Fruit fly (Drosophila melanogaster) whole organism, embryonic: ENCODE data around the gene aop.
A peak's percentile ranks its signal among the peaks of the same experiment; 100 is the strongest.

Experiments used
- Abd-B ChIP-seq: fragments of 200-800 bp; sonication (Bioruptor generic); optimal IDR thresholded peaks from 2 replicates; lab custom pipeline; 2018; ENCODE audit warnings: missing biosample characterization, mild to moderate bottlenecking, missing genetic modification characterization, moderate library complexity
- CG10274 ChIP-seq: fragments of 200-800 bp; sonication (Bioruptor generic); optimal IDR thresholded peaks from 3 replicates; lab custom pipeline; 2017; ENCODE audit warnings: missing biosample characterization, mild to moderate bottlenecking, missing genetic modification characterization
- CG11093 ChIP-seq: fragments of 200-800 bp; sonication (Bioruptor generic); IDR thresholded peaks from 3 replicates; pipeline ENCODE4 v1.3.6; 2022; ENCODE audit warnings: missing biosample characterization, missing genetic modification characterization
- CG11456 ChIP-seq: fragments of 200-800 bp; sonication (Bioruptor generic); IDR thresholded peaks from 3 replicates; pipeline ENCODE4 v1.3.6; 2022; ENCODE audit warnings: missing biosample characterization, missing genetic modification characterization
- CG12071 ChIP-seq: fragments of 200-800 bp; sonication (Bioruptor generic); optimal IDR thresholded peaks from 3 replicates; lab custom pipeline; 2018; ENCODE audit warnings: missing biosample characterization, mild to moderate bottlenecking, missing genetic modification characterization
- CG12155 ChIP-seq: fragments of 200-800 bp; sonication (Bioruptor generic); optimal IDR thresholded peaks from 3 replicates; lab custom pipeline; 2016; ENCODE audit warnings: missing biosample characterization, missing genetic modification characterization
- CG12769 ChIP-seq: fragments of 200-800 bp; sonication (Bioruptor generic); optimal IDR thresholded peaks from 2 replicates; lab custom pipeline; 2019; ENCODE audit warnings: missing biosample characterization, mild to moderate bottlenecking, missing genetic modification characterization, moderate library complexity
- CG13287 ChIP-seq: fragments of 200-800 bp; sonication (Bioruptor generic); IDR thresholded peaks from 2 replicates; pipeline ENCODE4 v1.3.6; 2022; ENCODE audit warnings: missing biosample characterization, missing genetic modification characterization; ENCODE audit not compliant: partially characterized antibody
- CG13775 ChIP-seq: fragments of 200-800 bp; sonication (Bioruptor generic); optimal IDR thresholded peaks from 3 replicates; lab custom pipeline; 2017; ENCODE audit warnings: missing biosample characterization, mild to moderate bottlenecking, missing genetic modification characterization
- CG15269 ChIP-seq: fragments of 200-800 bp; sonication (Bioruptor generic); optimal IDR thresholded peaks from 2 replicates; lab custom pipeline; 2018; ENCODE audit warnings: missing biosample characterization, mild to moderate bottlenecking, missing genetic modification characterization, moderate library complexity
- CG16863 ChIP-seq: fragments of 200-800 bp; sonication (Bioruptor generic); optimal IDR thresholded peaks from 3 replicates; lab custom pipeline; 2016; ENCODE audit warnings: missing biosample characterization, missing genetic modification characterization
- CG17361 ChIP-seq: fragments of 200-800 bp; sonication (Bioruptor generic); IDR thresholded peaks from 3 replicates; pipeline ENCODE4 v1.3.6; 2022; ENCODE audit warnings: missing biosample characterization, missing genetic modification characterization
- CG2712 ChIP-seq: fragments of 200-800 bp; optimal IDR thresholded peaks from 3 replicates; lab custom pipeline; 2019; ENCODE audit warnings: missing biosample characterization, mild to moderate bottlenecking, missing genetic modification characterization, moderate library complexity
- CG3726 ChIP-seq: fragments of 200-800 bp; sonication (Bioruptor generic); IDR thresholded peaks from 3 replicates; pipeline ENCODE4, ENCODE4 v1.3.6; 2022; ENCODE audit warnings: missing biosample characterization, missing genetic modification characterization
- CG4707 ChIP-seq: fragments of 200-800 bp; sonication (Bioruptor generic); optimal IDR thresholded peaks from 2 replicates; lab custom pipeline; 2018; ENCODE audit warnings: missing biosample characterization, mild to moderate bottlenecking, missing genetic modification characterization, moderate library complexity
- CG5180 ChIP-seq: fragments of 200-800 bp; sonication (Bioruptor generic); optimal IDR thresholded peaks from 3 replicates; lab custom pipeline; 2017; ENCODE audit warnings: missing biosample characterization, missing genetic modification characterization, mild to moderate bottlenecking, moderate library complexity, missing genetic modification reagents
- CG6654 ChIP-seq: fragments of 200-800 bp; sonication (Bioruptor generic); optimal IDR thresholded peaks from 2 replicates; lab custom pipeline; 2017; ENCODE audit warnings: missing biosample characterization, mild to moderate bottlenecking, missing genetic modification characterization
- CG6854 ChIP-seq: fragments of 200-800 bp; sonication (Bioruptor generic); optimal IDR thresholded peaks from 3 replicates; lab custom pipeline; 2017; ENCODE audit warnings: missing biosample characterization, mild to moderate bottlenecking, missing genetic modification characterization
- CG7372 ChIP-seq: fragments of 200-800 bp; sonication (Bioruptor generic); IDR thresholded peaks from 2 replicates; pipeline ENCODE4 v1.3.6; 2022; ENCODE audit warnings: missing biosample characterization, missing genetic modification characterization
- Dek ChIP-seq: fragments of 200-800 bp; sonication (Bioruptor generic); optimal IDR thresholded peaks from 3 replicates; lab custom pipeline; 2019; ENCODE audit warnings: missing biosample characterization, mild to moderate bottlenecking, missing genetic modification characterization, moderate library complexity
- E2f2 ChIP-seq: fragments of 200-800 bp; sonication (Bioruptor generic); IDR thresholded peaks from 2 replicates; pipeline ENCODE4 v1.3.6; 2022; ENCODE audit warnings: missing biosample characterization, missing genetic modification characterization
- Elba2 ChIP-seq: fragments of 200-800 bp; sonication (Bioruptor generic); optimal IDR thresholded peaks from 3 replicates; lab custom pipeline; 2016; ENCODE audit warnings: missing biosample characterization, missing genetic modification characterization
- Hr78 ChIP-seq, 2 experiments: fragments of 200-800 bp in 1 of 2; fragments of >200 bp in 1 of 2; sonication (Bioruptor generic) in 1 of 2; optimal IDR thresholded peaks; 2 replicates each; lab custom pipeline; 2017 to 2019; ENCODE audit warnings: missing biosample characterization in 2 of 2, missing genetic modification characterization in 2 of 2, mild to moderate bottlenecking in 1 of 2, moderate library complexity in 1 of 2
- Lhr ChIP-seq: fragments of 200-800 bp; sonication (Bioruptor generic); optimal IDR thresholded peaks from 3 replicates; lab custom pipeline; 2017; ENCODE audit warnings: mild to moderate bottlenecking, missing biosample characterization, missing genetic modification reagents, missing genetic modification characterization
- MESR4 ChIP-seq: fragments of 200-800 bp; sonication (Bioruptor generic); optimal IDR thresholded peaks from 2 replicates; lab custom pipeline; 2018; ENCODE audit warnings: missing biosample characterization, mild to moderate bottlenecking, missing genetic modification characterization, moderate library complexity
- Optix ChIP-seq: fragments of 200-800 bp; sonication (Bioruptor generic); IDR thresholded peaks from 3 replicates; pipeline ENCODE4 v1.3.6; 2022; ENCODE audit warnings: missing biosample characterization, missing genetic modification characterization
- Poxn ChIP-seq: fragments of 200-800 bp; sonication (Bioruptor generic); IDR thresholded peaks from 2 replicates; pipeline ENCODE4 v1.3.6; 2022; ENCODE audit warnings: missing biosample characterization, missing genetic modification characterization
- Ptx1 ChIP-seq: fragments of 200-800 bp; sonication (Bioruptor generic); IDR thresholded peaks from 2 replicates; pipeline ENCODE4 v1.3.6; 2022; ENCODE audit warnings: missing biosample characterization, missing genetic modification characterization
- Taf1 ChIP-seq: fragments of 200-800 bp; sonication (Bioruptor generic); IDR thresholded peaks from 2 replicates; pipeline ENCODE4 v1.3.6; 2022; ENCODE audit warnings: missing biosample characterization, missing genetic modification characterization
- bab2 ChIP-seq: fragments of 200-800 bp; sonication (Bioruptor generic); optimal IDR thresholded peaks from 2 replicates; lab custom pipeline; 2016; ENCODE audit warnings: missing biosample characterization, missing genetic modification characterization
- bsh ChIP-seq, 2 experiments: fragments of 200-800 bp; sonication (Bioruptor generic); optimal IDR thresholded peaks; 2 replicates each; lab custom pipeline; 2017 to 2018; ENCODE audit warnings: mild to moderate bottlenecking in 2 of 2, missing biosample characterization in 2 of 2, missing genetic modification characterization in 2 of 2, moderate library complexity in 1 of 2
- btn ChIP-seq: fragments of 200-800 bp; sonication (Bioruptor generic); optimal IDR thresholded peaks from 2 replicates; lab custom pipeline; 2016; ENCODE audit warnings: missing biosample characterization, missing genetic modification characterization
- cg ChIP-seq: fragments of 200-800 bp; sonication (Bioruptor generic); optimal IDR thresholded peaks from 3 replicates; lab custom pipeline; 2019; ENCODE audit warnings: missing biosample characterization, mild to moderate bottlenecking, missing genetic modification characterization, moderate library complexity
- chn ChIP-seq: fragments of 200-800 bp; sonication (Bioruptor generic); optimal IDR thresholded peaks from 2 replicates; lab custom pipeline; 2016; ENCODE audit warnings: missing biosample characterization, missing genetic modification characterization
- jumu ChIP-seq: fragments of 200-800 bp; sonication (Bioruptor generic); optimal IDR thresholded peaks from 3 replicates; lab custom pipeline; 2016; ENCODE audit warnings: missing biosample characterization, missing genetic modification characterization
- ken ChIP-seq: fragments of 200-800 bp; sonication (Bioruptor generic); IDR thresholded peaks from 3 replicates; pipeline ENCODE4 v1.3.6; 2022; ENCODE audit warnings: missing biosample characterization, missing genetic modification characterization
- lilli ChIP-seq: fragments of 200-800 bp; sonication (Bioruptor generic); optimal IDR thresholded peaks from 3 replicates; lab custom pipeline; 2016; ENCODE audit warnings: missing biosample characterization, missing genetic modification characterization
- lola ChIP-seq, 3 experiments: fragments of >200 bp in 2 of 3; fragments of 200-800 bp in 1 of 3; sonication (Bioruptor generic) in 1 of 3; optimal IDR thresholded peaks; 2 replicates each; lab custom pipeline; 2017 to 2019; ENCODE audit warnings: missing biosample characterization in 3 of 3, missing genetic modification characterization in 3 of 3, mild to moderate bottlenecking in 1 of 3, moderate library complexity in 1 of 3
- nau ChIP-seq: fragments of 200-800 bp; sonication (Bioruptor generic); optimal IDR thresholded peaks from 3 replicates; lab custom pipeline; 2017; ENCODE audit warnings: missing biosample characterization, mild to moderate bottlenecking, missing genetic modification characterization, missing genetic modification reagents
- tna ChIP-seq: fragments of 200-800 bp; sonication (Bioruptor generic); IDR thresholded peaks from 2 replicates; pipeline ENCODE4 v1.3.6; 2022; ENCODE audit warnings: missing biosample characterization, missing genetic modification characterization; ENCODE audit not compliant: partially characterized antibody
- twi ChIP-seq: fragments of 200-800 bp; optimal IDR thresholded peaks from 2 replicates; lab custom pipeline; 2019; ENCODE audit warnings: missing biosample characterization, mild to moderate bottlenecking, missing genetic modification characterization, moderate library complexity
- wek ChIP-seq: fragments of 200-800 bp; sonication (Bioruptor generic); optimal IDR thresholded peaks from 3 replicates; lab custom pipeline; 2018; ENCODE audit warnings: missing biosample characterization, mild to moderate bottlenecking, missing genetic modification characterization, moderate library complexity
- z ChIP-seq: fragments of 200-800 bp; sonication (Bioruptor generic); IDR thresholded peaks from 3 replicates; pipeline ENCODE4 v1.3.6; 2022; ENCODE audit warnings: missing biosample characterization, missing genetic modification characterization
- zfh1 ChIP-seq: fragments of 200-800 bp; sonication (Bioruptor generic); IDR thresholded peaks from 3 replicates; pipeline ENCODE4 v1.3.6; 2022; ENCODE audit warnings: missing biosample characterization, missing genetic modification characterization

Gene aop

dm6 chr2L:2181971-2182643 lies 3.6 kb upstream of the aop start (continued):
- TF ChIP-seq CG13775 (GFP tag; lab: Kevin White, UChicago) (no peak), CG10274 (GFP tag; lab: Kevin White, UChicago) (no peak), bsh (GFP tag; optimal IDR thresholded peaks at IDR 0.05; lab: Kevin White, UChicago) (no peak), btn (GFP tag; lab: Kevin White, UChicago) (no peak)

- TF ChIP-seq twi (tag; lab: Kevin White, UChicago): peak; percentile 95
- peak; percentile 20 for TF ChIP-seq CG12769 (tag; lab: Kevin White, UChicago)
- TF ChIP-seq cg (GFP tag; lab: Kevin White, UChicago): peak; percentile 47
- no peak for TF ChIP-seq Hr78 (GFP tag; optimal IDR thresholded peaks at IDR 0.05; lab: Kevin White, UChicago)
- TF ChIP-seq, all 482 proteins: peak for 3
These were observed 2.1 kb upstream of the aop start for dm6 chr2L:2180665-2181064.

dm6 chr2L:2180120-2180539 lies 1.6 kb upstream of the aop start:
- TF ChIP-seq Poxn (0 out of 2 replicates have a peak, but pooled peaks have one; percentile 7), CG6854 (GFP tag; lab: Kevin White, UChicago) (peak; percentile 79), CG11456 (GFP tag; lab: Robert Waterston, UW) (peak; percentile 86), CG2712 (tag; lab: Kevin White, UChicago) (peak; percentile 96), CG13287 (GFP tag; lab: Robert Waterston, UW) (no peak), chn (GFP tag; lab: Kevin White, UChicago) (peak; percentile 79), tna (GFP tag; lab: Robert Waterston, UW) (no peak), nau (GFP tag; lab: Kevin White, UChicago) (peak; percentile 81), ken (GFP tag; lab: Robert Waterston, UW) (peak; percentile 91), zfh1 (GFP tag; lab: Robert Waterston, UW) (peak; percentile 93), Taf1 (GFP tag; lab: Robert Waterston, UW) (peak; percentile 44; the same call in 1 of the 2 replicates), CG12071 (peak; percentile 88), bab2 (GFP tag; lab: Kevin White, UChicago) (peak; percentile 74), Abd-B (peak; percentile 85), CG16863 (peak; percentile 76), CG4707 (peak; percentile 82), CG5180 (GFP tag; lab: Kevin White, UChicago) (peak; percentile 78), lilli (GFP tag; lab: Kevin White, UChicago) (peak; percentile 77), CG3726 (GFP tag; lab: Robert Waterston, UW) (peak; percentile 77; the same call in 2 of the 3 replicates), E2f2 (GFP tag; lab: Robert Waterston, UW) (peak; percentile 69), CG6654 (GFP tag; lab: Kevin White, UChicago) (peak; percentile 82), CG7372 (GFP tag; lab: Robert Waterston, UW) (peak; percentile 87), Optix (GFP tag; lab: Robert Waterston, UW) (peak; percentile 56; the same call in 2 of the 3 replicates), MESR4 (GFP tag; lab: Kevin White, UChicago) (peak; percentile 43), Dek (peak; percentile 86), Elba2 (GFP tag; lab: Kevin White, UChicago) (peak; percentile 29), lola (GFP tag; optimal IDR thresholded peaks at IDR 0.05; lab: Kevin White, UChicago) (peak in 1 of 3 experiments; percentile 93), Ptx1 (peak; percentile 92), wek (GFP tag; lab: Kevin White, UChicago) (peak; percentile 66), CG17361 (peak; percentile 81), Lhr (GFP tag; lab: Kevin White, UChicago) (peak; percentile 83), CG12155 (peak; percentile 67), CG11093 (peak; percentile 84), CG15269 (peak; percentile 91), btn (GFP tag; lab: Kevin White, UChicago) (peak; percentile 75), z (peak; percentile 71; the same call in 2 of the 3 replicates), jumu (GFP tag; lab: Kevin White, UChicago) (peak; percentile 75)
